Fruit fly (Drosophila melanogaster) whole organism, embryonic: ENCODE measurements around the gene CG7564.

Source experiments
- Abd-B ChIP-seq: fragments of 200-800 bp; sonication (Bioruptor generic); optimal IDR thresholded peaks from 2 replicates; lab custom pipeline; 2018; ENCODE audit warnings: missing biosample characterization, mild to moderate bottlenecking, missing genetic modification characterization, moderate library complexity
- CG10321 ChIP-seq: fragments of 200-800 bp; sonication (Bioruptor generic); IDR thresholded peaks from 2 replicates; pipeline ENCODE4 v1.3.6; 2022; ENCODE audit warnings: missing biosample characterization, missing genetic modification characterization
- CG10979 ChIP-seq: fragments of 200-800 bp; sonication (Bioruptor generic); optimal IDR thresholded peaks from 2 replicates; lab custom pipeline; 2018; ENCODE audit warnings: missing biosample characterization, mild to moderate bottlenecking, missing genetic modification characterization, moderate library complexity
- CG11398 ChIP-seq: fragments of 200-800 bp; sonication (Bioruptor generic); optimal IDR thresholded peaks from 2 replicates; lab custom pipeline; 2016; ENCODE audit warnings: missing biosample characterization, missing genetic modification characterization
- CG12071 ChIP-seq: fragments of 200-800 bp; sonication (Bioruptor generic); optimal IDR thresholded peaks from 3 replicates; lab custom pipeline; 2018; ENCODE audit warnings: missing biosample characterization, mild to moderate bottlenecking, missing genetic modification characterization
- CG12219 ChIP-seq: fragments of 200-800 bp; sonication (Bioruptor generic); optimal IDR thresholded peaks from 3 replicates; lab custom pipeline; 2018; ENCODE audit warnings: missing biosample characterization, mild to moderate bottlenecking, missing genetic modification characterization
- CG12391 ChIP-seq: fragments of 200-800 bp; sonication (Bioruptor generic); optimal IDR thresholded peaks from 3 replicates; lab custom pipeline; 2018; ENCODE audit warnings: missing biosample characterization, mild to moderate bottlenecking, missing genetic modification characterization, moderate library complexity
- CG12659 ChIP-seq: fragments of 200-800 bp; sonication (Bioruptor generic); optimal IDR thresholded peaks from 3 replicates; lab custom pipeline; 2017; ENCODE audit warnings: mild to moderate bottlenecking, missing biosample characterization, missing genetic modification reagents, missing genetic modification characterization
- CG12769 ChIP-seq: fragments of 200-800 bp; sonication (Bioruptor generic); optimal IDR thresholded peaks from 2 replicates; lab custom pipeline; 2019; ENCODE audit warnings: missing biosample characterization, mild to moderate bottlenecking, missing genetic modification characterization, moderate library complexity
- CG13123 ChIP-seq: fragments of 200-800 bp; sonication (Bioruptor generic); optimal IDR thresholded peaks from 2 replicates; lab custom pipeline; 2016; ENCODE audit warnings: missing biosample characterization, missing genetic modification characterization
- CG14710 ChIP-seq: fragments of 200-800 bp; sonication (Bioruptor generic); optimal IDR thresholded peaks from 3 replicates; lab custom pipeline; 2019; ENCODE audit warnings: missing biosample characterization, mild to moderate bottlenecking, missing genetic modification characterization, moderate library complexity
- CG17568 ChIP-seq: fragments of 200-800 bp; sonication (Bioruptor generic); optimal IDR thresholded peaks from 2 replicates; lab custom pipeline; 2018; ENCODE audit warnings: missing biosample characterization, mild to moderate bottlenecking, missing genetic modification characterization, moderate library complexity
- CG18619 ChIP-seq: fragments of 200-800 bp; sonication (Bioruptor generic); optimal IDR thresholded peaks from 3 replicates; lab custom pipeline; 2017; ENCODE audit warnings: missing biosample characterization, mild to moderate bottlenecking, missing genetic modification characterization
- CG2120 ChIP-seq: fragments of 200-800 bp; sonication (Bioruptor generic); optimal IDR thresholded peaks from 3 replicates; lab custom pipeline; 2016; ENCODE audit warnings: missing biosample characterization, missing genetic modification characterization
- CG31388 ChIP-seq: fragments of 200-800 bp; sonication (Bioruptor generic); optimal IDR thresholded peaks from 2 replicates; lab custom pipeline; 2016; ENCODE audit warnings: missing biosample characterization, missing genetic modification characterization
- CG32532 ChIP-seq: fragments of 200-800 bp; sonication (Bioruptor generic); IDR thresholded peaks from 2 replicates; pipeline ENCODE4 v1.3.6; 2022; ENCODE audit warnings: missing biosample characterization, missing genetic modification characterization
- CG34376 ChIP-seq: fragments of 200-800 bp; sonication (Bioruptor generic); optimal IDR thresholded peaks from 2 replicates; lab custom pipeline; 2018; ENCODE audit warnings: missing biosample characterization, mild to moderate bottlenecking, missing genetic modification characterization
- CG5953 ChIP-seq: fragments of 200-800 bp; sonication (Bioruptor generic); IDR thresholded peaks from 2 replicates; pipeline ENCODE4 v1.3.6; 2022; ENCODE audit warnings: missing biosample characterization, missing genetic modification characterization
- CG6689 ChIP-seq: fragments of 200-800 bp; sonication (Bioruptor generic); IDR thresholded peaks from 2 replicates; pipeline ENCODE4 v1.3.6; 2022; ENCODE audit warnings: missing biosample characterization, missing genetic modification characterization
- CG6854 ChIP-seq: fragments of 200-800 bp; sonication (Bioruptor generic); optimal IDR thresholded peaks from 3 replicates; lab custom pipeline; 2017; ENCODE audit warnings: missing biosample characterization, mild to moderate bottlenecking, missing genetic modification characterization
- CG7271 ChIP-seq: fragments of 200-800 bp; sonication (Bioruptor generic); optimal IDR thresholded peaks from 2 replicates; lab custom pipeline; 2018; ENCODE audit warnings: missing biosample characterization, mild to moderate bottlenecking, missing genetic modification characterization, moderate library complexity
- CG9797 ChIP-seq: fragments of 200-800 bp; sonication (Bioruptor generic); optimal IDR thresholded peaks from 3 replicates; lab custom pipeline; 2018; ENCODE audit warnings: missing biosample characterization, mild to moderate bottlenecking, missing genetic modification characterization
- Doc2 ChIP-seq: fragments of 200-800 bp; sonication (Bioruptor generic); IDR thresholded peaks from 2 replicates; pipeline ENCODE4 v1.3.6; 2022; ENCODE audit warnings: missing biosample characterization, missing genetic modification characterization
- Drgx ChIP-seq: fragments of 200-800 bp; sonication (Bioruptor generic); IDR thresholded peaks from 2 replicates; pipeline ENCODE4 v1.3.6; 2022; ENCODE audit warnings: missing biosample characterization, missing genetic modification characterization
- Eip74EF ChIP-seq, 2 experiments: fragments of 200-800 bp in 1 of 2; fragments of >200 bp in 1 of 2; sonication (Bioruptor generic) in 1 of 2; optimal IDR thresholded peaks; 2 replicates each; lab custom pipeline; 2017 to 2019; ENCODE audit warnings: missing biosample characterization in 2 of 2, missing genetic modification characterization in 2 of 2, mild to moderate bottlenecking in 1 of 2, moderate library complexity in 1 of 2
- Hsf ChIP-seq: fragments of 200-800 bp; sonication (Bioruptor generic); optimal IDR thresholded peaks from 3 replicates; lab custom pipeline; 2016; ENCODE audit warnings: missing biosample characterization, missing genetic modification characterization
- Jarid2 ChIP-seq: fragments of 200-800 bp; sonication (Bioruptor generic); optimal IDR thresholded peaks from 3 replicates; lab custom pipeline; 2017; ENCODE audit warnings: mild to moderate bottlenecking, missing biosample characterization, missing genetic modification reagents, missing genetic modification characterization
- NFAT ChIP-seq: fragments of 200-800 bp; sonication (Bioruptor generic); IDR thresholded peaks from 2 replicates; pipeline ENCODE4 v1.3.6; 2022; ENCODE audit warnings: missing biosample characterization, missing genetic modification characterization
- Nf-YB ChIP-seq: fragments of 200-800 bp; sonication (Bioruptor generic); optimal IDR thresholded peaks from 3 replicates; lab custom pipeline; 2019; ENCODE audit warnings: missing biosample characterization, mild to moderate bottlenecking, missing genetic modification characterization, moderate library complexity
- Sox100B ChIP-seq: fragments of 200-800 bp; sonication (Bioruptor generic); optimal IDR thresholded peaks from 3 replicates; lab custom pipeline; 2018; ENCODE audit warnings: missing biosample characterization, mild to moderate bottlenecking, missing genetic modification characterization
- Sry-δ ChIP-seq: fragments of 200-800 bp; sonication (Bioruptor generic); optimal IDR thresholded peaks from 2 replicates; lab custom pipeline; 2016; ENCODE audit warnings: missing biosample characterization, missing genetic modification characterization
- Trl ChIP-seq, 3 experiments: fragments of >200 bp in 2 of 3; fragments of 200-800 bp in 1 of 3; sonication (Bioruptor generic) in 1 of 3; optimal IDR thresholded peaks; 2 replicates in 1 of 3; 3 replicates in 2 of 3; lab custom pipeline; 2016 to 2017; ENCODE audit warnings: missing biosample characterization in 1 of 3, missing genetic modification characterization in 1 of 3
- Xbp1 ChIP-seq: fragments of 200-800 bp; sonication (Bioruptor generic); optimal IDR thresholded peaks from 3 replicates; lab custom pipeline; 2016; ENCODE audit warnings: missing biosample characterization, mild to moderate bottlenecking, missing genetic modification characterization
- ac ChIP-seq: fragments of 200-800 bp; sonication (Bioruptor generic); optimal IDR thresholded peaks from 3 replicates; lab custom pipeline; 2017; ENCODE audit warnings: missing biosample characterization, mild to moderate bottlenecking, missing genetic modification characterization
- cas ChIP-seq: fragments of 200-800 bp; sonication (Bioruptor generic); IDR thresholded peaks from 2 replicates; pipeline ENCODE4 v1.3.6; 2022; ENCODE audit warnings: missing biosample characterization, missing genetic modification characterization
- cg ChIP-seq: fragments of 200-800 bp; sonication (Bioruptor generic); optimal IDR thresholded peaks from 3 replicates; lab custom pipeline; 2019; ENCODE audit warnings: missing biosample characterization, mild to moderate bottlenecking, missing genetic modification characterization, moderate library complexity
- ci ChIP-seq: fragments of 200-800 bp; sonication (Bioruptor generic); IDR thresholded peaks from 3 replicates; pipeline ENCODE4 v1.3.6; 2022; ENCODE audit warnings: missing biosample characterization, missing genetic modification characterization
- crp ChIP-seq, 2 experiments: fragments of 200-800 bp; sonication (Bioruptor generic); optimal IDR thresholded peaks; 2 replicates in 1 of 2; 3 replicates in 1 of 2; lab custom pipeline; 2017; ENCODE audit warnings: missing biosample characterization in 2 of 2, missing genetic modification characterization in 2 of 2, mild to moderate bottlenecking in 1 of 2, moderate library complexity in 1 of 2
- dmrt11E ChIP-seq: fragments of 200-800 bp; sonication (Bioruptor generic); optimal IDR thresholded peaks from 3 replicates; lab custom pipeline; 2018; ENCODE audit warnings: missing biosample characterization, mild to moderate bottlenecking, missing genetic modification characterization, moderate library complexity
- fd96Cb ChIP-seq: fragments of 200-800 bp; sonication (Bioruptor generic); optimal IDR thresholded peaks from 2 replicates; lab custom pipeline; 2018; ENCODE audit warnings: missing biosample characterization, mild to moderate bottlenecking, missing genetic modification characterization, moderate library complexity
- gsb-n ChIP-seq: fragments of 200-800 bp; sonication (Bioruptor generic); optimal IDR thresholded peaks from 3 replicates; lab custom pipeline; 2018; ENCODE audit warnings: missing biosample characterization, mild to moderate bottlenecking, missing genetic modification characterization
- hbn ChIP-seq: fragments of 200-800 bp; sonication (Bioruptor generic); IDR thresholded peaks from 2 replicates; pipeline ENCODE4 v1.3.6; 2022; ENCODE audit warnings: missing biosample characterization, missing genetic modification characterization; ENCODE audit not compliant: partially characterized antibody
- her ChIP-seq: fragments of 200-800 bp; sonication (Bioruptor generic); optimal IDR thresholded peaks from 2 replicates; lab custom pipeline; 2016; ENCODE audit warnings: missing biosample characterization, missing genetic modification characterization
- jigr1 ChIP-seq: fragments of 200-800 bp; sonication (Bioruptor generic); IDR thresholded peaks from 3 replicates; pipeline ENCODE4 v1.3.6; 2022; ENCODE audit warnings: missing biosample characterization, missing genetic modification characterization
- jumu ChIP-seq: fragments of 200-800 bp; sonication (Bioruptor generic); optimal IDR thresholded peaks from 3 replicates; lab custom pipeline; 2016; ENCODE audit warnings: missing biosample characterization, missing genetic modification characterization
- kay ChIP-seq: fragments of 200-800 bp; sonication (Bioruptor generic); optimal IDR thresholded peaks from 2 replicates; lab custom pipeline; 2016; ENCODE audit warnings: missing biosample characterization, missing genetic modification characterization
- lmd ChIP-seq: fragments of 200-800 bp; sonication (Bioruptor generic); IDR thresholded peaks from 2 replicates; pipeline ENCODE4 v1.3.6; 2022; ENCODE audit warnings: missing biosample characterization, missing genetic modification characterization
- repo ChIP-seq: fragments of 200-800 bp; sonication (Bioruptor generic); optimal IDR thresholded peaks from 2 replicates; lab custom pipeline; 2016; ENCODE audit warnings: missing biosample characterization, missing genetic modification characterization
- salm ChIP-seq: fragments of 200-800 bp; sonication (Bioruptor generic); optimal IDR thresholded peaks from 2 replicates; lab custom pipeline; 2018; ENCODE audit warnings: missing biosample characterization, mild to moderate bottlenecking, missing genetic modification characterization
- tap ChIP-seq: fragments of 200-800 bp; optimal IDR thresholded peaks from 3 replicates; lab custom pipeline; 2019; ENCODE audit warnings: missing biosample characterization, mild to moderate bottlenecking, missing genetic modification characterization, moderate library complexity
- z ChIP-seq: fragments of 200-800 bp; sonication (Bioruptor generic); IDR thresholded peaks from 3 replicates; pipeline ENCODE4 v1.3.6; 2022; ENCODE audit warnings: missing biosample characterization, missing genetic modification characterization

The CG7564 gene

DNA sequence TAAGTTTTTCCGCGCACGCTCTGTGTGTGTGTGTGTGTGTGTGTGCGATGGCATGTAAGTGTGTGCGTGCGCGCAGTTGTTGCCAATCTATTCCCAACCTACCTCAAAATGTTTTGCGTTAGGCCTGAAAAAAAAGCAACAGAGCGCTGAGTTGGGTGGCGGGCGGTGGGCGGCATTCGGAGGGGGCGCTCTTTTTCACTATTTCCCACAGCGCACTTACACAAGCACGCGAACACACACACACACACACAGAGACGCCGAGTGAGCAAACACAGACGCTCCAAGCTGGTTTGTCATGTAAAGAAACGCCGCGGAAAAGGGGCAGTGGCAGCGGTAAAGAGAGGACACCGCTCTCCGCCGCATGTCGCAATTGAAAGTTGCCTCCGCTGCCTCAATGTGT, 58.0 kb downstream of the CG7564 start (continued):
- no peak for TF ChIP-seq jigr1 (GFP tag; lab: Robert Waterston, UW)
- TF ChIP-seq her, result no peak
- no peak for TF ChIP-seq fd96Cb (tag; lab: Kevin White, UChicago)
- TF ChIP-seq Sox100B, result no peak
- TF ChIP-seq CG5953 (GFP tag; lab: Robert Waterston, UW), result 0 out of 2 replicates have a peak, but pooled peaks have one; percentile 17
- TF ChIP-seq hbn (GFP tag; lab: Robert Waterston, UW), result no peak
- TF ChIP-seq Hsf (GFP tag; lab: Kevin White, UChicago), result no peak
- no peak for TF ChIP-seq gsb-n
- no peak for TF ChIP-seq ac (GFP tag; lab: Kevin White, UChicago)
- no peak for TF ChIP-seq cas (GFP tag; lab: Robert Waterston, UW)
- TF ChIP-seq CG11398 (GFP tag; lab: Kevin White, UChicago), result no peak
- no peak for TF ChIP-seq kay (GFP tag; lab: Kevin White, UChicago)
- TF ChIP-seq dmrt11E (tag; lab: Kevin White, UChicago), result no peak
- TF ChIP-seq CG7271, result no peak
- TF ChIP-seq CG12391 (tag; lab: Kevin White, UChicago), result no peak
- TF ChIP-seq NFAT (GFP tag; lab: Robert Waterston, UW), result no peak
- no peak for TF ChIP-seq tap (tag; lab: Kevin White, UChicago)
- no peak for TF ChIP-seq Sry-δ (GFP tag; lab: Kevin White, UChicago)
- no peak for TF ChIP-seq Xbp1 (GFP tag; lab: Kevin White, UChicago)
- TF ChIP-seq Trl (optimal IDR thresholded peaks at IDR 0.05; lab: Kevin White, UChicago), result peak; percentile 51 to 52
- TF ChIP-seq Trl (GFP tag; optimal IDR thresholded peaks at IDR 0.05; lab: Kevin White, UChicago), result no peak
- no peak for TF ChIP-seq Nf-YB (GFP tag; lab: Kevin White, UChicago)
- no peak for TF ChIP-seq Doc2 (GFP tag; lab: Robert Waterston, UW)
- no peak for TF ChIP-seq CG2120 (GFP tag; lab: Kevin White, UChicago)
- TF ChIP-seq repo (GFP tag; lab: Kevin White, UChicago), result no peak
- TF ChIP-seq jumu (GFP tag; lab: Kevin White, UChicago), result no peak
- TF ChIP-seq CG14710 (tag; lab: Kevin White, UChicago), result no peak
- peak; percentile 49 for TF ChIP-seq CG12769
- no peak for TF ChIP-seq z
- TF ChIP-seq lmd (GFP tag; lab: Robert Waterston, UW), result no peak
- TF ChIP-seq cg (GFP tag; lab: Kevin White, UChicago), result peak; percentile 86
- TF ChIP-seq CG17568, result no peak
- no peak for TF ChIP-seq CG12071 (GFP tag; lab: Kevin White, UChicago)
- TF ChIP-seq CG12219, result no peak
- TF ChIP-seq CG34376 (GFP tag; lab: Kevin White, UChicago), result no peak
- TF ChIP-seq CG6689 (GFP tag; lab: Robert Waterston, UW), result no peak
- TF ChIP-seq CG18619 (GFP tag; lab: Kevin White, UChicago), result no peak
- no peak for TF ChIP-seq CG9797
- TF ChIP-seq Eip74EF (GFP tag; optimal IDR thresholded peaks at IDR 0.05; lab: Kevin White, UChicago), result peak in 1 of 2 experiments; percentile 33
- TF ChIP-seq CG12659 (GFP tag; lab: Kevin White, UChicago), result no peak
- TF ChIP-seq CG10979 (tag; lab: Kevin White, UChicago), result no peak
- TF ChIP-seq CG6854 (GFP tag; lab: Kevin White, UChicago), result no peak
- TF ChIP-seq CG10321, result no peak
- no peak for TF ChIP-seq CG13123
- 0 out of 2 replicates have a peak, but pooled peaks have one; percentile 29 for TF ChIP-seq CG32532 (GFP tag; lab: Robert Waterston, UW)
- peak; percentile 67; the same call in 2 of the 3 replicates for TF ChIP-seq ci (GFP tag; lab: Robert Waterston, UW)
- TF ChIP-seq Jarid2 (GFP tag; lab: Kevin White, UChicago), result no peak
- TF ChIP-seq Drgx (GFP tag; lab: Robert Waterston, UW), result peak; percentile 54
- TF ChIP-seq Abd-B, result no peak
- no peak for TF ChIP-seq salm (tag; lab: Kevin White, UChicago)
- no peak for TF ChIP-seq CG31388 (GFP tag; lab: Kevin White, UChicago)
- TF ChIP-seq crp (GFP tag; optimal IDR thresholded peaks at IDR 0.05; lab: Kevin White, UChicago), result no peak
